Fruit fly (Drosophila melanogaster) whole organism, prepupa: ENCODE measurements around the gene Cyp9f2.

Source experiments
- CG10669 ChIP-seq: fragments of 200-800 bp; sonication (Bioruptor generic); optimal IDR thresholded peaks from 3 replicates; lab custom pipeline; 2018; ENCODE audit warnings: missing biosample characterization, mild to moderate bottlenecking, missing genetic modification characterization, moderate library complexity
- CG11762 ChIP-seq: fragments of 200-800 bp; sonication (Bioruptor generic); optimal IDR thresholded peaks from 3 replicates; lab custom pipeline; 2016; ENCODE audit warnings: missing biosample characterization, missing genetic modification characterization; ENCODE audit not compliant: insufficient read depth
- CG11902 ChIP-seq: fragments of 200-800 bp; sonication (Bioruptor generic); optimal IDR thresholded peaks from 3 replicates; lab custom pipeline; 2016; ENCODE audit warnings: missing biosample characterization, missing genetic modification characterization
- CG15336 ChIP-seq: fragments of 200-800 bp; sonication (Bioruptor generic); IDR thresholded peaks from 2 replicates; pipeline ENCODE4 v1.3.6; 2022; ENCODE audit warnings: missing biosample characterization, missing genetic modification characterization
- CG1621 ChIP-seq: fragments of 200-800 bp; sonication (Bioruptor generic); optimal IDR thresholded peaks from 3 replicates; lab custom pipeline; 2018; ENCODE audit warnings: missing biosample characterization, mild to moderate bottlenecking, missing genetic modification characterization
- CG16779 ChIP-seq: fragments of 200-800 bp; sonication (Bioruptor generic); optimal IDR thresholded peaks from 3 replicates; lab custom pipeline; 2017; ENCODE audit warnings: missing biosample characterization, mild to moderate bottlenecking, missing genetic modification characterization
- CG3032 ChIP-seq: fragments of 200-800 bp; optimal IDR thresholded peaks from 2 replicates; lab custom pipeline; 2019; ENCODE audit warnings: missing biosample characterization, mild to moderate bottlenecking, missing genetic modification characterization, moderate library complexity
- CG31627 ChIP-seq: fragments of 200-800 bp; sonication (Bioruptor generic); optimal IDR thresholded peaks from 3 replicates; lab custom pipeline; 2016; ENCODE audit warnings: missing biosample characterization, missing genetic modification characterization
- CG34406 ChIP-seq: fragments of 200-800 bp; sonication (Bioruptor generic); optimal IDR thresholded peaks from 3 replicates; lab custom pipeline; 2016; ENCODE audit warnings: missing biosample characterization, missing genetic modification characterization
- CG4318 ChIP-seq: fragments of 200-800 bp; sonication (Bioruptor generic); optimal IDR thresholded peaks from 3 replicates; lab custom pipeline; 2017; ENCODE audit warnings: missing biosample characterization, mild to moderate bottlenecking, missing genetic modification characterization
- CG6163 ChIP-seq: fragments of 200-800 bp; sonication (Bioruptor generic); IDR thresholded peaks from 3 replicates; pipeline ENCODE4 v1.3.6; 2022; ENCODE audit warnings: missing biosample characterization, missing genetic modification characterization
- CG6276 ChIP-seq: fragments of 200-800 bp; sonication (Bioruptor generic); optimal IDR thresholded peaks from 2 replicates; lab custom pipeline; 2017; ENCODE audit warnings: missing biosample characterization, mild to moderate bottlenecking, missing genetic modification characterization
- CG6792 ChIP-seq: fragments of 200-800 bp; sonication (Bioruptor generic); optimal IDR thresholded peaks from 3 replicates; lab custom pipeline; 2016; ENCODE audit warnings: missing biosample characterization, missing genetic modification characterization
- CG6808 ChIP-seq: fragments of 200-800 bp; sonication (Bioruptor generic); optimal IDR thresholded peaks from 3 replicates; lab custom pipeline; 2017; ENCODE audit warnings: missing biosample characterization, missing genetic modification characterization, mild to moderate bottlenecking, moderate library complexity, missing genetic modification reagents
- CG6854 ChIP-seq: fragments of 200-800 bp; sonication (Bioruptor generic); optimal IDR thresholded peaks from 2 replicates; lab custom pipeline; 2017; ENCODE audit warnings: missing biosample characterization, mild to moderate bottlenecking, missing genetic modification characterization
- CG7368 ChIP-seq: fragments of 200-800 bp; sonication (Bioruptor generic); optimal IDR thresholded peaks from 3 replicates; lab custom pipeline; 2016; ENCODE audit warnings: missing biosample characterization, missing genetic modification characterization
- CG8119 ChIP-seq: fragments of 200-800 bp; sonication (Bioruptor generic); IDR thresholded peaks from 3 replicates; pipeline ENCODE4 v1.3.6; 2022; ENCODE audit warnings: missing biosample characterization, missing genetic modification characterization
- Eip78C ChIP-seq: fragments of 200-800 bp; sonication (Bioruptor generic); peaks from one replicate; lab custom pipeline; 2016; ENCODE audit warnings: missing biosample characterization, missing genetic modification characterization
- Ets21C ChIP-seq: fragments of 200-800 bp; sonication (Bioruptor generic); optimal IDR thresholded peaks from 3 replicates; lab custom pipeline; 2016; ENCODE audit warnings: missing biosample characterization, missing genetic modification characterization
- Ets96B ChIP-seq: fragments of 200-800 bp; optimal IDR thresholded peaks from 2 replicates; lab custom pipeline; 2019; ENCODE audit warnings: missing biosample characterization, mild to moderate bottlenecking, missing genetic modification characterization, moderate library complexity
- Gug ChIP-seq: fragments of 200-800 bp; sonication (Bioruptor generic); IDR thresholded peaks from 2 replicates; pipeline ENCODE4 v1.3.6; 2022; ENCODE audit warnings: missing biosample characterization, missing genetic modification characterization
- Lpt ChIP-seq: fragments of 200-800 bp; sonication (Bioruptor generic); optimal IDR thresholded peaks from 3 replicates; lab custom pipeline; 2016; ENCODE audit warnings: missing biosample characterization, missing genetic modification characterization
- Smox ChIP-seq: fragments of 200-800 bp; sonication (Bioruptor generic); optimal IDR thresholded peaks from 3 replicates; lab custom pipeline; 2016; ENCODE audit warnings: missing biosample characterization, missing genetic modification characterization
- Sox14 ChIP-seq: fragments of 200-800 bp; sonication (Bioruptor generic); optimal IDR thresholded peaks from 3 replicates; lab custom pipeline; 2016; ENCODE audit warnings: missing biosample characterization, missing genetic modification characterization
- cyc ChIP-seq: fragments of 200-800 bp; sonication (Bioruptor generic); optimal IDR thresholded peaks from 3 replicates; lab custom pipeline; 2016; ENCODE audit warnings: missing biosample characterization, missing genetic modification characterization
- dac ChIP-seq: fragments of 200-800 bp; sonication (Bioruptor generic); optimal IDR thresholded peaks from 2 replicates; lab custom pipeline; 2017; ENCODE audit warnings: missing biosample characterization, mild to moderate bottlenecking, missing genetic modification characterization
- dsx ChIP-seq: fragments of 200-800 bp; optimal IDR thresholded peaks from 3 replicates; lab custom pipeline; 2019; ENCODE audit warnings: missing biosample characterization, mild to moderate bottlenecking, missing genetic modification characterization, moderate library complexity; ENCODE audit not compliant: poor library complexity, severe bottlenecking
- eg ChIP-seq: fragments of 200-800 bp; sonication (Bioruptor generic); IDR thresholded peaks from 3 replicates; pipeline ENCODE4 v1.3.6; 2022; ENCODE audit warnings: missing biosample characterization, missing genetic modification characterization
- esn ChIP-seq: fragments of 200-800 bp; sonication (Bioruptor generic); optimal IDR thresholded peaks from 2 replicates; lab custom pipeline; 2016; ENCODE audit warnings: missing biosample characterization, mild to moderate bottlenecking, missing genetic modification characterization, moderate library complexity
- fd59A ChIP-seq: fragments of 200-800 bp; sonication (Bioruptor generic); optimal IDR thresholded peaks from 2 replicates; lab custom pipeline; 2017; ENCODE audit warnings: missing biosample characterization, mild to moderate bottlenecking, missing genetic modification characterization, missing genetic modification reagents
- fkh ChIP-seq: fragments of 200-800 bp; sonication (Bioruptor generic); optimal IDR thresholded peaks from 3 replicates; lab custom pipeline; 2017; ENCODE audit warnings: missing biosample characterization, mild to moderate bottlenecking, missing genetic modification characterization, moderate library complexity
- lz ChIP-seq: fragments of 200-800 bp; sonication (Bioruptor generic); optimal IDR thresholded peaks from 3 replicates; lab custom pipeline; 2016; ENCODE audit warnings: missing biosample characterization, missing genetic modification characterization
- pdm3 ChIP-seq: fragments of 200-800 bp; sonication (Bioruptor generic); optimal IDR thresholded peaks from 3 replicates; lab custom pipeline; 2016; ENCODE audit warnings: missing biosample characterization, missing genetic modification characterization
- svp ChIP-seq: fragments of 200-800 bp; sonication (Bioruptor generic); peaks from one replicate; lab custom pipeline; 2016; ENCODE audit warnings: missing biosample characterization, missing genetic modification characterization
- topi ChIP-seq: fragments of 200-800 bp; sonication (Bioruptor generic); optimal IDR thresholded peaks from 3 replicates; lab custom pipeline; 2016; ENCODE audit warnings: missing biosample characterization, missing genetic modification characterization

The Cyp9f2 gene

DNA sequence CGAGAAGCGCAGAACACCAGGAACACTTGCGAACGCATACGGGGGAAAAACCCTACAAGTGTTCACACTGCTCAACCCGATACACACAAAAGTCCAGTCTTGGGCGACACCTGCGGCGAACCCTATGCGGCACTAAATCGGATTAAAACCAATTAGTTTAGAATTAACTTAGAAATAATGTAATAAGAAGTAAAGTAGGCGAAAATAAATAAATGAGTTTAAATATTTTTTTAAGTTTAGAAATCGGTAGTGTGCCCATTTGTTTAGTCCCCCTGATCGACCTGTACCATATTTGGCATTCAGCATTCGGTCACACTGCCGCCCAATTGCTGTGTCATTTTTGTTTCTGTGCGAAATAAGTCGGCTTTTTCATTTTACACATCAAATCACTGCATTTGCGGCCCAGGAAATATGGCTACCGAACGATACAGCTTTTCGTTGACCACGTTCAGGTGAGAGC, 25.2 kb upstream of the Cyp9f2 start, which contains the start of gene Prosalpha2:
Gene Prosalpha2, plus strand, starts transcription at position 292 of the 460 bp plus-strand sequence.
- TF ChIP-seq CG6163 (GFP tag; lab: Robert Waterston, UW), result peak; percentile 40; the same call in 1 of the 3 replicates
- TF ChIP-seq Ets96B, result peak; percentile 33
- peak; percentile 77 for TF ChIP-seq Eip78C (GFP tag; lab: Kevin White, UChicago)
- peak; percentile 19 for TF ChIP-seq CG31627 (GFP tag; lab: Kevin White, UChicago)
- no peak for TF ChIP-seq CG16779 (tag; lab: Kevin White, UChicago)
- TF ChIP-seq svp (GFP tag; lab: Kevin White, UChicago), result no peak
- TF ChIP-seq lz (GFP tag; lab: Kevin White, UChicago), result peak; percentile 22
- peak; percentile 48 for TF ChIP-seq Sox14
- peak; percentile 29 for TF ChIP-seq topi (GFP tag; lab: Kevin White, UChicago)
- TF ChIP-seq cyc (GFP tag; lab: Kevin White, UChicago), result peak; percentile 23
- peak; percentile 16 for TF ChIP-seq CG34406 (GFP tag; lab: Kevin White, UChicago)
- TF ChIP-seq Lpt (GFP tag; lab: Kevin White, UChicago), result no peak
- 0 out of 2 replicates have a peak, but pooled peaks have one; percentile 30 for TF ChIP-seq Gug (GFP tag; lab: Robert Waterston, UW)
- peak; percentile 22 for TF ChIP-seq esn
- peak; percentile 18 for TF ChIP-seq dsx (GFP tag; lab: Kevin White, UChicago)

dm6 chr3R:12429120-12429610, 23.3 kb upstream of the Cyp9f2 start, which contains the start of the genes CG5641 and CG5245:
Gene CG5641 (minus strand): TSS chr3R:12429282.
Gene CG5245 (plus strand): TSS chr3R:12429560.
- no peak for TF ChIP-seq dac
- no peak for TF ChIP-seq CG4318 (GFP tag; lab: Kevin White, UChicago)
- TF ChIP-seq Sox14, result peak; percentile 17
- no peak for TF ChIP-seq Ets21C (GFP tag; lab: Kevin White, UChicago)

DNA sequence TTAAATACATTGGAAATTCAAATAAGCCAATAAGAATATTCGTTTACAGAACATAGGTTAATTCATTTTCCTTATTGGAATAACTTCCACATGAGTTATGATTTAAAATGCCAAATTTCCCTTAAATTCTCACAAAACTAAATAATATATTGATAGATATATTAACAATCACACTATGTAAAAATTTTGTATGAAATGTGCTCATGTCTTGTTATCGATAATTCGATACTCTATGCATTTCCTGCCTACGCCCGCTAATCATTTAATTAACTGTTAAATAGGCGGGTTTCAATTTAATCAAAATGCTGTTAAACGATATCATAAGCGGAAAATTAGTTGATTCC, 20.5 kb upstream of the Cyp9f2 start, which contains the start of gene NANS:
Gene NANS, plus strand, starts transcription at position 269 of the 344 bp plus-strand sequence.
- no peak for TF ChIP-seq CG6276 (GFP tag; lab: Kevin White, UChicago)
- peak; percentile 17 for TF ChIP-seq CG6854 (GFP tag; lab: Kevin White, UChicago)
- TF ChIP-seq, all 60 proteins: peak for 1

- TF ChIP-seq CG31627 (GFP tag; lab: Kevin White, UChicago) (peak; percentile 29), Ets21C (GFP tag; lab: Kevin White, UChicago) (no peak), CG3032 (tag; lab: Kevin White, UChicago) (peak; percentile 5), esn (peak; percentile 17), CG1621 (peak; percentile 20), Eip78C (GFP tag; lab: Kevin White, UChicago) (peak; percentile 69)
- TF ChIP-seq, all 60 proteins: peak for 5
Observed at dm6 chr3R:12425510-12426309, 19.9 kb upstream of the Cyp9f2 start, which contains the start of gene Pp1-87B. Gene Pp1-87B (minus strand): TSS chr3R:12425917.

dm6 chr3R:12423997-12424396, 18.2 kb upstream of the Cyp9f2 start:
- no peak for TF ChIP-seq CG1621
- TF ChIP-seq fd59A (GFP tag; lab: Kevin White, UChicago), result no peak
- no peak for TF ChIP-seq eg (GFP tag; lab: Robert Waterston, UW)
- TF ChIP-seq CG15336 (GFP tag; lab: Robert Waterston, UW), result no peak
- no peak for TF ChIP-seq Smox
- no peak for TF ChIP-seq CG6808 (GFP tag; lab: Kevin White, UChicago)
- no peak for TF ChIP-seq pdm3 (GFP tag; lab: Kevin White, UChicago)
- TF ChIP-seq CG11902 (GFP tag; lab: Kevin White, UChicago), result no peak
- TF ChIP-seq CG11762 (GFP tag; lab: Kevin White, UChicago), result no peak
- TF ChIP-seq CG10669 (GFP tag; lab: Kevin White, UChicago), result no peak
- no peak for TF ChIP-seq fkh (GFP tag; lab: Kevin White, UChicago)
- TF ChIP-seq CG7368 (GFP tag; lab: Kevin White, UChicago), result no peak
- TF ChIP-seq CG8119 (GFP tag; lab: Robert Waterston, UW), result no peak
- TF ChIP-seq CG31627 (GFP tag; lab: Kevin White, UChicago), result no peak
- no peak for TF ChIP-seq Lpt (GFP tag; lab: Kevin White, UChicago)
- TF ChIP-seq esn, result no peak
- no peak for TF ChIP-seq CG6792 (GFP tag; lab: Kevin White, UChicago)
